Fruit fly (Drosophila melanogaster) Kc167 (cell line): Measurements from ENCODE around the gene Pfdn2.

Experiments
- h ChIP-seq: fragments of >200 bp; optimal IDR thresholded peaks from 3 replicates; lab custom pipeline; 2018; ENCODE audit warnings: missing external identifiers
- insv ChIP-seq: fragments of >200 bp; optimal IDR thresholded peaks from 3 replicates; lab custom pipeline; 2018; ENCODE audit warnings: missing external identifiers
- psq ChIP-seq: fragments of >200 bp; optimal IDR thresholded peaks from 2 replicates; lab custom pipeline; 2017; ENCODE audit warnings: missing external identifiers

dm6 chr3L:11118627-11119395, 44.6 kb upstream of the Pfdn2 start:
- TF ChIP-seq h (no peak), insv (lab: Kevin White, UChicago) (no peak), psq (lab: Kevin White, UChicago) (no peak)
